Fruit fly (Drosophila melanogaster) whole organism, wandering third instar larva: Measurements from ENCODE around the gene Or71a.

ENCODE experiments used
- Abd-B ChIP-seq: fragments of >200 bp; optimal IDR thresholded peaks from 2 replicates; lab custom pipeline; 2017; ENCODE audit warnings: missing biosample characterization, missing genetic modification characterization
- h ChIP-seq: fragments of 200-800 bp; sonication (Bioruptor generic); optimal IDR thresholded peaks from 3 replicates; lab custom pipeline; 2016; ENCODE audit warnings: missing biosample characterization, mild to moderate bottlenecking, missing genetic modification characterization
- tai ChIP-seq: sonication (Bioruptor generic); optimal IDR thresholded peaks from 2 replicates; lab custom pipeline; 2016; ENCODE audit warnings: missing biosample characterization, missing genetic modification characterization

dm6 chr3L:15089083-15089704, 10.9 kb upstream of the Or71a start:
- TF ChIP-seq h (GFP tag; lab: Kevin White, UChicago) (no peak), Abd-B (GFP tag; lab: Kevin White, UChicago) (no peak), tai (GFP tag; lab: Kevin White, UChicago) (no peak)
